Worm (Caenorhabditis elegans): ENCODE measurements around the gene C17B7.5.
"Not testable (repeated sequence)": the region's sequence is repeated elsewhere in the genome, so short reads cannot be mapped to it uniquely, and the experiment has no call there.

C17B7.5 gene

DNA sequence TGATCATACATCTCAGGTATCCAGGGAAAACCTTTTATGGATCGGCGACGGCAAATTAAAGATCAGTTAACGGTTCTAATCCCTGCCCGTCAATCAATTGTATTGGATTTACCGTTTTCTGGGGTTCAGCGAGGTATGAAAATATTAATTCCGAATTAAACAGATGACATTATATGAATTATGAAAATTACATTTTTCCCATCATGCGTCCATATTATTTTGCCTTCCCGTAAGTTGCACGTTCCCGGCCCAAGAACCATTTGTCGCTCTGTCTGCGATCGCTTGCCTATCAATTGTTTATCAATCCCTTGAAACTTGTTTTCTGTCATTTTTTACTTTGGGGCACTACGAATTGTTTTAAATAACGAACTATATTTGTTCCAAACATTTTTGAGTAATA is 28.2 kb downstream of the C17B7.5 start:
- no peak for TF ChIP-seq ama-1 (optimal IDR thresholded peaks at IDR 0.05)
- no peak for TF ChIP-seq tbx-37 (GFP tag; conservative IDR thresholded peaks at IDR 0.05)
- no peak for TF ChIP-seq scrt-1 (GFP tag; IDR thresholded peaks at IDR 0.05)
- no peak for TF ChIP-seq ets-7 (tag; optimal IDR thresholded peaks at IDR 0.05)
- no peak for TF ChIP-seq ceh-36 (tag; optimal IDR thresholded peaks at IDR 0.05)
- no peak for TF ChIP-seq F13C5.2 (tag; optimal IDR thresholded peaks at IDR 0.05)
- no peak for TF ChIP-seq hnd-1 (tag; optimal IDR thresholded peaks at IDR 0.05)
- no peak for TF ChIP-seq B0310.2 (tag; optimal IDR thresholded peaks at IDR 0.05)
- no peak for TF ChIP-seq hmg-4 (GFP tag; optimal IDR thresholded peaks at IDR 0.05)
- no peak for TF ChIP-seq tbx-11 (GFP tag; IDR thresholded peaks at IDR 0.05)
- TF ChIP-seq hmbx-1 (tag; optimal IDR thresholded peaks at IDR 0.05), result no peak
- no peak for TF ChIP-seq tra-4 (tag; optimal IDR thresholded peaks at IDR 0.05)
- no peak for TF ChIP-seq pes-1 (GFP tag; IDR thresholded peaks at IDR 0.05)
- TF ChIP-seq aly-1 (tag; optimal IDR thresholded peaks at IDR 0.05), result no peak
- TF ChIP-seq sea-1 (GFP tag; conservative IDR thresholded peaks at IDR 0.05), result no peak
- TF ChIP-seq ceh-13 (GFP tag; optimal IDR thresholded peaks at IDR 0.05), result no peak

DNA sequence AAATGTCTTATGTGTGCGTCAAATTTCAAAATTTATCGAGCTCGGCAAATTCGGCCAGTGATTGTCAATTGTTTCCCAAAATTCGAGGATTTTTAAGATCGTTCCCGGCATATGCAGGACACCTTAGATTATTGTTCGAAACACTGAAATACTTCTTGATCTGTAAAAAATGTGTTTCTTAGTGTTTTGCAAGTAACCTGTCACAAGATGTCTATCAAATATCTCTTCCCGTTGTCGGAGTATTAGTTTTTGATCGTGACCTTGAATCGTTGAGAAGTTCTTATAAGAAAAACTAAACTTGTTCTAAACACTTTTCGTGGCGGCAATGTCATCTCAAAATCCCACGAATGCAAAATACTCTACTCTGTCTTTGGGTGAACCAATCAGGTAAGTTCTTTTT is 29.0 kb downstream of the C17B7.5 start, which contains the start of gene C04E12.4:
Gene C04E12.4 (plus strand): TSS at position 301 of the 400 bp plus-strand sequence.
- TF ChIP-seq tbx-37 (GFP tag; conservative IDR thresholded peaks at IDR 0.05) (no peak), flt-1 (GFP tag; IDR thresholded peaks at IDR 0.05) (no peak), B0310.2 (tag; optimal IDR thresholded peaks at IDR 0.05) (no peak), tra-4 (tag; optimal IDR thresholded peaks at IDR 0.05) (no peak), ama-1 (optimal IDR thresholded peaks at IDR 0.05) (no peak)

DNA sequence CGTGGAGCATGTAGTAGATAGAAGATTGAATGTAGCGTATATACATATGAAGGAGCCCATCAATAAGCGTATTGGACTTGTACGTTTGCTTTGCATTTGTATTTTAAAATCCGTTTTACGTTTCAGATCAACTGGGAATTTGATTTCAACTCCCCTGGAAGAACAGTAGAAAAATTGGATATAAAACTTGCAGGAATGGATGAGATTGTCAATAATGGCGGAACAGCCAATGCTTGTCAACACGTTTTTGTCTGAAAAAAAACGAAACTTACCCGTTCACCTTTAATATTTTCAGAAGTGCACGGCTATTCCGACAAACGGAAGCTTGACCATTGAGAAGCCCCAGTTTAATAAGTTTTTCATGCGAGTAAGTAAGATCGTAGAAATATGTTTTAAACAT is 34.3 kb downstream of the C17B7.5 start, which contains the start of gene C04E12.2:
Gene C04E12.2 (plus strand): TSS at position 301 of the 400 bp plus-strand sequence.
- TF ChIP-seq ets-7 (tag; optimal IDR thresholded peaks at IDR 0.05); scrt-1 (GFP tag; IDR thresholded peaks at IDR 0.05); ceh-13 (GFP tag; optimal IDR thresholded peaks at IDR 0.05): not testable (repeated sequence)

DNA sequence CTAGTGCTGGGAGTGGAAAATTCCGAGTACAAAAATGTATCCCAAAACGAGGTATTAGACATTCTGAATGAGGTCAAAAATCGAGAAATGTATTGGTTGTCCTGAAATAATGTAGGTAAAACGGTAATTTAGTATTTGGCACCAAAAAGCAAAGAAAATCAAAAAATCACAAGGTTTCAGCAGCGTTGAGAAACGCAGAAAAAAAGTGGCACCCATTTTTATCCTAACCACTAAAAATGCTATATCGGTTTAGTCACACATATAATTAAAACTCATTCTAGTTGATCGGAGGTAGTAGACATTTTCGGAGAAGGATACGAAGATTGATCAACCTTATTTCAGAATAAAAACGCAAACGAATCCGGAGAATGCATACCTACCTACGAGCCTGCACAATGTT is 39.2 kb downstream of the C17B7.5 start, which contains the start of gene srx-121:
Gene srx-121 (minus strand): TSS at position 101 of the 400 bp plus-strand sequence.
- TF ChIP-seq hnd-1 (tag; optimal IDR thresholded peaks at IDR 0.05) (no peak), ceh-36 (tag; optimal IDR thresholded peaks at IDR 0.05) (no peak), ceh-13 (GFP tag; optimal IDR thresholded peaks at IDR 0.05) (no peak), ets-7 (tag; optimal IDR thresholded peaks at IDR 0.05) (no peak), hmbx-1 (tag; optimal IDR thresholded peaks at IDR 0.05) (no peak), B0310.2 (tag; optimal IDR thresholded peaks at IDR 0.05) (no peak), pes-1 (GFP tag; IDR thresholded peaks at IDR 0.05) (no peak)

DNA sequence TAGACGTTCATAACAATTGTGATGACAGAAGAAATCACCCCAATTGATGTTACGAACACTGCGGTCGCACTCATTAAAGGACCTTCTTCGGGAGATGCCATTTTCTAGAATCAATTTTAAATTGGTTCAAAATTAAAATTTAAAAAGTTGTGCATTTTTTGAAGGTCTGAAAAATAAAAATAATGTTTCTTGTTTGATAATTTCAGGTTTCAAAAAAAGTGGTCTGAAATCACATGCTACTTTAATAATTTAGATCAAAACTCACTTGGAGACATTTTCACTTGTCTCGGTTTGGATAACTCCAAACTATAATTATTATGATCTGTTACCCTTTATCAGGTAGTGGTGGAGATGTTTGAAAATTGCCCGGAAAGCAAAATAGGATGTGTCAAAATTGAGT is 43.5 kb downstream of the C17B7.5 start, which contains the start of gene srbc-2:
Gene srbc-2 (minus strand): TSS at position 101 of the 400 bp plus-strand sequence.
- TF ChIP-seq hmg-4 (GFP tag; optimal IDR thresholded peaks at IDR 0.05), result no peak
- no peak for TF ChIP-seq aly-1 (tag; optimal IDR thresholded peaks at IDR 0.05)
- no peak for TF ChIP-seq F13C5.2 (tag; optimal IDR thresholded peaks at IDR 0.05)
- no peak for TF ChIP-seq pes-1 (GFP tag; IDR thresholded peaks at IDR 0.05)
- TF ChIP-seq flt-1 (GFP tag; IDR thresholded peaks at IDR 0.05), result no peak
- TF ChIP-seq tra-4 (tag; optimal IDR thresholded peaks at IDR 0.05), result no peak
- TF ChIP-seq ets-7 (tag; optimal IDR thresholded peaks at IDR 0.05), result no peak
- TF ChIP-seq sea-1 (GFP tag; conservative IDR thresholded peaks at IDR 0.05), result no peak
- TF ChIP-seq hmbx-1 (tag; optimal IDR thresholded peaks at IDR 0.05), result no peak
- no peak for TF ChIP-seq ceh-13 (GFP tag; optimal IDR thresholded peaks at IDR 0.05)
- TF ChIP-seq hnd-1 (tag; optimal IDR thresholded peaks at IDR 0.05), result no peak
- no peak for TF ChIP-seq ceh-36 (tag; optimal IDR thresholded peaks at IDR 0.05)
- no peak for TF ChIP-seq ama-1 (optimal IDR thresholded peaks at IDR 0.05)
- TF ChIP-seq tbx-11 (GFP tag; IDR thresholded peaks at IDR 0.05), result no peak
- no peak for TF ChIP-seq B0310.2 (tag; optimal IDR thresholded peaks at IDR 0.05)
- TF ChIP-seq tbx-37 (GFP tag; conservative IDR thresholded peaks at IDR 0.05), result no peak
- TF ChIP-seq scrt-1 (GFP tag; IDR thresholded peaks at IDR 0.05), result no peak

DNA sequence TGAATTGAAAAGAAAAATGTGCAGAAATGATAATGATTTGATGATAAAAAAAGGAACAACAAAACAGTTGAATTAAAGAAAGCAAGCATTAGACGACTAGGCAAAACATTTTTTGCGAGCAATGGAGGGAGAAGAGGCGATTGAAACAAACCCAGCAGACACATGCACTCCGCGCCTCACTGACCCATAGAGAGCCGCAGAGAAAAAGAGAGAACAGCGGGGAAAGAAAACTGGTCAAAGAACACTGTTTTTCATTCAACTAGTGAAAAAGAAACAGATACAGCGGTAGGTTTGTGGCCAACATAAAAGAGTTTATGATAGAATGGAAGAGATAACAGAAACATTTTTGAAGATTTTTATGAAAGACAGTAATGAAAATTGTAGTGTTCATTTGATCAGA is 54.9 kb downstream of the C17B7.5 start:
- no peak for TF ChIP-seq F13C5.2 (tag; optimal IDR thresholded peaks at IDR 0.05)
- TF ChIP-seq ama-1 (optimal IDR thresholded peaks at IDR 0.05), result no peak
- no peak for TF ChIP-seq ceh-36 (tag; optimal IDR thresholded peaks at IDR 0.05)
- no peak for TF ChIP-seq ets-7 (tag; optimal IDR thresholded peaks at IDR 0.05)
- no peak for TF ChIP-seq hmbx-1 (tag; optimal IDR thresholded peaks at IDR 0.05)
- TF ChIP-seq aly-1 (tag; optimal IDR thresholded peaks at IDR 0.05), result no peak
- TF ChIP-seq hnd-1 (tag; optimal IDR thresholded peaks at IDR 0.05), result no peak
- TF ChIP-seq hmg-4 (GFP tag; optimal IDR thresholded peaks at IDR 0.05), result no peak
- no peak for TF ChIP-seq tbx-37 (GFP tag; conservative IDR thresholded peaks at IDR 0.05)
- TF ChIP-seq sea-1 (GFP tag; conservative IDR thresholded peaks at IDR 0.05), result no peak
- TF ChIP-seq tbx-11 (GFP tag; IDR thresholded peaks at IDR 0.05), result no peak
- no peak for TF ChIP-seq flt-1 (GFP tag; IDR thresholded peaks at IDR 0.05)
- no peak for TF ChIP-seq tra-4 (tag; optimal IDR thresholded peaks at IDR 0.05)
- no peak for TF ChIP-seq ceh-13 (GFP tag; optimal IDR thresholded peaks at IDR 0.05)
- TF ChIP-seq pes-1 (GFP tag; IDR thresholded peaks at IDR 0.05), result no peak
- no peak for TF ChIP-seq scrt-1 (GFP tag; IDR thresholded peaks at IDR 0.05)
- TF ChIP-seq B0310.2 (tag; optimal IDR thresholded peaks at IDR 0.05), result no peak
